Worm (Caenorhabditis elegans): ENCODE data around the gene paqr-2.

ce11 chrIII:5343555-5343954, 36.2 kb downstream of the paqr-2 start:
- TF ChIP-seq ceh-82 (tag; optimal IDR thresholded peaks at IDR 0.05) (no peak), nhr-111 (GFP tag; optimal IDR thresholded peaks at IDR 0.05) (no peak), snpc-4 (tag; optimal IDR thresholded peaks at IDR 0.05) (no peak), lin-39 (tag; optimal IDR thresholded peaks at IDR 0.05) (no peak), dpl-1 (GFP tag; optimal IDR thresholded peaks at IDR 0.05) (no peak), skn-1 (tag; optimal IDR thresholded peaks at IDR 0.05) (no peak), zfp-2 (tag; optimal IDR thresholded peaks at IDR 0.05) (no peak), ZK546.5 (tag; optimal IDR thresholded peaks at IDR 0.05) (no peak), ama-1 (optimal IDR thresholded peaks at IDR 0.05) (no peak), nhr-76 (tag; optimal IDR thresholded peaks at IDR 0.05) (no peak), madf-5 (GFP tag; IDR thresholded peaks at IDR 0.05) (no peak)

Measured in whole organism, L4 larva.